Fruit fly (Drosophila melanogaster) whole organism, adult: ENCODE data around the gene CG44194.

Experiments
- CG11617 ChIP-seq: fragments of 200-800 bp; sonication (Bioruptor generic); optimal IDR thresholded peaks from 2 replicates; lab custom pipeline; 2017; ENCODE audit warnings: mild to moderate bottlenecking, missing biosample characterization, missing genetic modification reagents, missing genetic modification characterization
- CG12768 ChIP-seq: fragments of 200-800 bp; sonication (Bioruptor generic); optimal IDR thresholded peaks from 2 replicates; lab custom pipeline; 2017; ENCODE audit warnings: missing biosample characterization, missing genetic modification characterization, mild to moderate bottlenecking, moderate library complexity, missing genetic modification reagents
- CG14711 ChIP-seq: fragments of 200-800 bp; sonication (Bioruptor generic); optimal IDR thresholded peaks from 2 replicates; lab custom pipeline; 2018; ENCODE audit warnings: missing biosample characterization, mild to moderate bottlenecking, missing genetic modification characterization, moderate library complexity
- CG1620 ChIP-seq: fragments of 200-800 bp; sonication (Bioruptor generic); optimal IDR thresholded peaks from 2 replicates; lab custom pipeline; 2016; ENCODE audit warnings: missing biosample characterization, missing genetic modification characterization
- CG33017 ChIP-seq: fragments of 200-800 bp; sonication (Bioruptor generic); optimal IDR thresholded peaks from 2 replicates; lab custom pipeline; 2018; ENCODE audit warnings: missing biosample characterization, mild to moderate bottlenecking, missing genetic modification characterization, moderate library complexity
- Crg-1 ChIP-seq: fragments of 200-800 bp; sonication (Bioruptor generic); optimal IDR thresholded peaks from 2 replicates; lab custom pipeline; 2016; ENCODE audit warnings: missing biosample characterization, missing genetic modification characterization
- Hr96 ChIP-seq: fragments of 200-800 bp; sonication (Bioruptor generic); optimal IDR thresholded peaks from 2 replicates; lab custom pipeline; 2016; ENCODE audit warnings: missing biosample characterization, missing genetic modification characterization
- cic ChIP-seq: fragments of 200-800 bp; sonication (Bioruptor generic); optimal IDR thresholded peaks from 2 replicates; lab custom pipeline; 2017; ENCODE audit warnings: missing biosample characterization, mild to moderate bottlenecking, missing genetic modification characterization, moderate library complexity
- cnc ChIP-seq, 2 experiments: fragments of >200 bp; optimal IDR thresholded peaks; 2 replicates each; lab custom pipeline; 2017
- kay ChIP-seq: fragments of 200-800 bp; sonication (Bioruptor generic); peaks from one replicate; lab custom pipeline; 2016; ENCODE audit warnings: missing biosample characterization, missing genetic modification characterization, borderline replicate concordance

dm6 chr3R:12982982-12983633, 14.4 kb downstream of the CG44194 start:
- no peak for TF ChIP-seq CG14711 (tag; lab: Kevin White, UChicago)
- peak; percentile 78 for TF ChIP-seq cic
- no peak for TF ChIP-seq cnc (optimal IDR thresholded peaks at IDR 0.05; lab: Kevin White, UChicago)
- no peak for TF ChIP-seq CG12768 (GFP tag; lab: Kevin White, UChicago)
- TF ChIP-seq CG1620 (GFP tag; lab: Kevin White, UChicago): no peak
- TF ChIP-seq kay (GFP tag; lab: Kevin White, UChicago): peak; percentile 98
- no peak for TF ChIP-seq CG33017 (tag; lab: Kevin White, UChicago)
- TF ChIP-seq Crg-1: no peak
- TF ChIP-seq Hr96 (GFP tag; lab: Kevin White, UChicago): no peak
- no peak for TF ChIP-seq CG11617
